Worm (Caenorhabditis elegans) whole organism, L1 larva: ENCODE results near the gene dhrs-4.

Source experiments
- C34B4.2 ChIP-seq: sonication (generic microtip); optimal IDR thresholded peaks from 2 replicates; lab custom pipeline; 2017; ENCODE audit warnings: mild to moderate bottlenecking, missing genetic modification characterization, missing compliant biosample characterization
- ama-1 ChIP-seq: fragments of 150-350 bp; optimal IDR thresholded peaks from 2 replicates; lab custom pipeline; 2014
- ceh-82 ChIP-seq, 3 experiments: fragments of 150-350 bp in 1 of 3; sonication (generic microtip) in 2 of 3; optimal IDR thresholded peaks; 2 replicates each; lab custom pipeline; 2014 to 2017; ENCODE audit warnings: missing biosample characterization in 3 of 3, missing genetic modification characterization in 3 of 3
- ceh-88 ChIP-seq: fragments of 200-800 bp; sonication (Bioruptor generic); IDR thresholded peaks from 2 replicates; pipeline ENCODE4 v1.3.6; 2022; ENCODE audit warnings: missing genetic modification characterization, missing compliant biosample characterization
- irx-1 ChIP-seq: sonication (generic microtip); optimal IDR thresholded peaks from 2 replicates; lab custom pipeline; 2016; ENCODE audit warnings: missing genetic modification characterization, missing compliant biosample characterization
- lin-39 ChIP-seq: fragments of 150-350 bp; optimal IDR thresholded peaks from 2 replicates; lab custom pipeline; 2014; ENCODE audit warnings: missing biosample characterization, missing genetic modification reagents, missing genetic modification characterization
- mdl-1 ChIP-seq, 2 experiments: fragments of 150-350 bp; optimal IDR thresholded peaks; 2 replicates each; lab custom pipeline; 2014 to 2017; ENCODE audit warnings: missing biosample characterization in 2 of 2, missing genetic modification characterization in 2 of 2, inconsistent platforms in 1 of 2
- nhr-28 ChIP-seq: fragments of 150-350 bp; optimal IDR thresholded peaks from 2 replicates; lab custom pipeline; 2014; ENCODE audit warnings: missing biosample characterization, missing genetic modification characterization
- sptf-1 ChIP-seq: fragments of 150-350 bp; optimal IDR thresholded peaks from 2 replicates; lab custom pipeline; 2014; ENCODE audit warnings: missing biosample characterization, missing genetic modification characterization
- unc-62 ChIP-seq: fragments of 150-350 bp; optimal IDR thresholded peaks from 2 replicates; lab custom pipeline; 2014; ENCODE audit warnings: missing biosample characterization, missing genetic modification reagents, missing genetic modification characterization

DNA sequence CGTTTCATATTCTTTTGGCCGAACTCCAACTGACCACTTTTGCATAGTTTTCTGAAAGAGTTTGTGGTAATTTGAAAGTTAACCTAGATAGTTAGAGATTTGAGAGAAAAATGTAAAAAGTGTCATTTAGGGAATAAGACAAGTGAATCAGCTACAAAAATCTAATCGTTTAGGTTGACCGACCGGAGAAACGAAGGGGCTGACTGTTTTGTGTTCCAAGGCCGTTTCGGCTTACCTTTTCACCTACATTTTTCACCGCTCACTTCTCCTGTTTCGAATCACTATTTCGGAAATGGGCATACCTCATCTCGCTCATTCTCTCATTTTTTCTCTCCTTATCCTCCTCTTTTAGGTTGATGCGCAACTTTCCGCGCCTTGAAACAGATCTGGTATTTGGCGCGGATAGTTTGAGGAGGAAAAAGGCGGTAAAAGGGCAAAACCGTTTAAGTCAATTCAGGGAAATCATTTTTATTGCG, 38.7 kb downstream of the dhrs-4 start, which contains the start of gene mpst-7:
- TF ChIP-seq C34B4.2 (no peak), nhr-28 (tag; lab: Kevin White, UChicago) (no peak), ama-1 (no peak), unc-62 (GFP tag; lab: Kevin White, UChicago) (no peak), ceh-88 (GFP tag; lab: Robert Waterston, UW) (no peak), irx-1 (tag; lab: Kevin White, UChicago) (no peak), lin-39 (no peak), sptf-1 (tag; lab: Kevin White, UChicago) (no peak), ceh-82 (tag; optimal IDR thresholded peaks at IDR 0.05; lab: Kevin White, UChicago) (no peak), mdl-1 (tag; optimal IDR thresholded peaks at IDR 0.05; lab: Kevin White, UChicago) (no peak)
